Worm (Caenorhabditis elegans): ENCODE measurements around the gene dnj-24.

- TF ChIP-seq him-1 (tag; optimal IDR thresholded peaks at IDR 0.05) (no peak), W03F9.2 (tag; optimal IDR thresholded peaks at IDR 0.05) (no peak)
These were observed 1.3 kb downstream of the dnj-24 start for ce11 chrIII:5422561-5423103.
